Fruit fly (Drosophila melanogaster): ENCODE data around the gene betaggt-I.

betaggt-I gene

dm6 chr2L:4903838-4904237, 41.5 kb upstream of the betaggt-I start:
- TF ChIP-seq CG16813 (GFP tag; IDR thresholded peaks at IDR 0.05; ENCODE audit: partially characterized antibody) (peak; percentile 52; the same call in 1 of the 3 replicates), Bgb (GFP tag; IDR thresholded peaks at IDR 0.05; ENCODE audit: partially characterized antibody) (peak; percentile 64), amos (GFP tag; IDR thresholded peaks at IDR 0.05; ENCODE audit: partially characterized antibody) (peak; percentile 68), CG15601 (tag; optimal IDR thresholded peaks at IDR 0.05) (no peak), CTCF (GFP tag; optimal IDR thresholded peaks at IDR 0.05) (peak; percentile 27), psq (GFP tag; optimal IDR thresholded peaks at IDR 0.05) (no peak)

dm6 chr2L:4905365-4906280, 39.8 kb upstream of the betaggt-I start:
- TF ChIP-seq CG4404 (GFP tag; IDR thresholded peaks at IDR 0.05) (no peak), CG15073 (GFP tag; optimal IDR thresholded peaks at IDR 0.05) (no peak), CG42726 (GFP tag; IDR thresholded peaks at IDR 0.05; ENCODE audit: partially characterized antibody) (0 out of 2 replicates have a peak, but pooled peaks have one; percentile 42), CG17568 (GFP tag; optimal IDR thresholded peaks at IDR 0.05) (no peak), Dip3 (GFP tag; optimal IDR thresholded peaks at IDR 0.05) (no peak), ftz-f1 (GFP tag; optimal IDR thresholded peaks at IDR 0.05) (peak; percentile 62), ranshi (GFP tag; IDR thresholded peaks at IDR 0.05) (no peak), pros (GFP tag; optimal IDR thresholded peaks at IDR 0.05) (no peak), wdn (GFP tag; IDR thresholded peaks at IDR 0.05) (no peak), cg (GFP tag; optimal IDR thresholded peaks at IDR 0.05) (no peak), CG6654 (GFP tag; optimal IDR thresholded peaks at IDR 0.05) (no peak), pan (optimal IDR thresholded peaks at IDR 0.05) (no peak), pan (GFP tag; optimal IDR thresholded peaks at IDR 0.05 in 1 of 2, IDR thresholded peaks at IDR 0.05 in 1 of 2) (no peak), Atf6 (GFP tag; IDR thresholded peaks at IDR 0.05) (peak; percentile 41; the same call in 1 of the 2 replicates), CG14441 (GFP tag; IDR thresholded peaks at IDR 0.05) (peak; percentile 7; the same call in 1 of the 2 replicates), sqz (GFP tag; optimal IDR thresholded peaks at IDR 0.05) (peak; percentile 80), Blimp-1 (GFP tag; optimal IDR thresholded peaks at IDR 0.05) (peak; percentile 34), CG14014 (GFP tag; IDR thresholded peaks at IDR 0.05) (no peak), CG7963 (GFP tag; IDR thresholded peaks at IDR 0.05; ENCODE audit: partially characterized antibody) (no peak), luna (GFP tag; optimal IDR thresholded peaks at IDR 0.05) (no peak), CG12769 (tag; optimal IDR thresholded peaks at IDR 0.05) (peak; percentile 6), CG6175 (GFP tag; IDR thresholded peaks at IDR 0.05) (0 out of 3 replicates have a peak, but pooled peaks have one; percentile 24), chinmo (GFP tag; IDR thresholded peaks at IDR 0.05; ENCODE audit: partially characterized antibody) (peak; percentile 72; the same call in 2 of the 4 replicates), sd (tag; optimal IDR thresholded peaks at IDR 0.05) (peak; percentile 98), eve (GFP tag; optimal IDR thresholded peaks at IDR 0.05) (no peak), CG32772 (GFP tag; IDR thresholded peaks at IDR 0.05) (no peak), vvl (GFP tag; IDR thresholded peaks at IDR 0.05) (no peak), CG12744 (GFP tag; optimal IDR thresholded peaks at IDR 0.05) (no peak), CG8089 (GFP tag; optimal IDR thresholded peaks at IDR 0.05) (no peak)

- no peak for TF ChIP-seq schlank (tag; optimal IDR thresholded peaks at IDR 0.05)
- TF ChIP-seq lmd (GFP tag; IDR thresholded peaks at IDR 0.05): peak; percentile 37; the same call in 1 of the 2 replicates
- TF ChIP-seq odd (GFP tag; optimal IDR thresholded peaks at IDR 0.05): peak; percentile 66
- TF ChIP-seq az2 (GFP tag; optimal IDR thresholded peaks at IDR 0.05): peak; percentile 23
- TF ChIP-seq CG12104 (GFP tag; optimal IDR thresholded peaks at IDR 0.05): peak; percentile 58
- TF ChIP-seq CG31441 (GFP tag; IDR thresholded peaks at IDR 0.05): peak; percentile 84
- peak; percentile 41; the same call in 1 of the 3 replicates for TF ChIP-seq ase (GFP tag; IDR thresholded peaks at IDR 0.05)
- TF ChIP-seq CG7271 (tag; optimal IDR thresholded peaks at IDR 0.05): no peak
- no peak for TF ChIP-seq CG7745 (tag; optimal IDR thresholded peaks at IDR 0.05)
- TF ChIP-seq CG8388 (GFP tag; optimal IDR thresholded peaks at IDR 0.05): peak; percentile 60
- no peak for TF ChIP-seq CG10543 (GFP tag; optimal IDR thresholded peaks at IDR 0.05)
- peak; percentile 63 for TF ChIP-seq CG4424 (GFP tag; optimal IDR thresholded peaks at IDR 0.05)
Observed at dm6 chr2L:4906546-4907250, 38.7 kb upstream of the betaggt-I start, which contains the start of gene snsl. TSS of gene snsl (minus strand) at chr2L:4906762.

Measured in whole organism, embryonic.